Worm (Caenorhabditis elegans): ENCODE results near the gene rbm-26.

The rbm-26 gene

ce11 chrIII:5706077-5706627 lies 5.2 kb upstream of the rbm-26 start, which contains the start of gene rpl-23 (continued):
- peak; percentile 7 for TF ChIP-seq zag-1 (tag; optimal IDR thresholded peaks at IDR 0.05)
- peak; percentile 65 for TF ChIP-seq ceh-16 (tag; optimal IDR thresholded peaks at IDR 0.05)
- peak; percentile 96 for TF ChIP-seq nfya-1 (tag; optimal IDR thresholded peaks at IDR 0.05; ENCODE audit: insufficient read depth)
- TF ChIP-seq pha-4 (tag; optimal IDR thresholded peaks at IDR 0.05): peak; percentile 99
- peak; percentile 85 for TF ChIP-seq skn-1 (tag; optimal IDR thresholded peaks at IDR 0.05)
- TF ChIP-seq nhr-76 (tag; optimal IDR thresholded peaks at IDR 0.05): no peak
- peak; percentile 17 for TF ChIP-seq tbx-2 (tag; optimal IDR thresholded peaks at IDR 0.05)
- TF ChIP-seq lin-39 (tag; optimal IDR thresholded peaks at IDR 0.05): peak; percentile 98
- no peak for TF ChIP-seq ztf-4 (tag; optimal IDR thresholded peaks at IDR 0.05)
- peak; percentile 96 for TF ChIP-seq ceh-28 (tag; optimal IDR thresholded peaks at IDR 0.05)
- TF ChIP-seq sea-2 (GFP tag; optimal IDR thresholded peaks at IDR 0.05): no peak
- TF ChIP-seq R02D3.7 (tag; optimal IDR thresholded peaks at IDR 0.05): peak; percentile 99
- TF ChIP-seq mdl-1 (tag; optimal IDR thresholded peaks at IDR 0.05): no peak
- peak; percentile 36 for TF ChIP-seq ama-1 (optimal IDR thresholded peaks at IDR 0.05)
- peak; percentile 91 for TF ChIP-seq pqm-1 (tag; optimal IDR thresholded peaks at IDR 0.05)

ce11 chrIII:5707546-5707945 lies 3.8 kb upstream of the rbm-26 start:
- TF ChIP-seq daf-12 (tag; optimal IDR thresholded peaks at IDR 0.05) (no peak), pqm-1 (tag; optimal IDR thresholded peaks at IDR 0.05) (no peak), unc-39 (tag; optimal IDR thresholded peaks at IDR 0.05) (no peak), nfya-1 (tag; optimal IDR thresholded peaks at IDR 0.05; ENCODE audit: insufficient read depth) (no peak), ama-1 (optimal IDR thresholded peaks at IDR 0.05) (peak; percentile 19)

- TF ChIP-seq nhr-43 (tag; optimal IDR thresholded peaks at IDR 0.05; ENCODE audit: poor library complexity, severe bottlenecking) (no peak), lin-39 (tag; optimal IDR thresholded peaks at IDR 0.05) (peak; percentile 69), nhr-76 (tag; optimal IDR thresholded peaks at IDR 0.05) (no peak), ceh-16 (tag; optimal IDR thresholded peaks at IDR 0.05) (no peak), egl-27 (tag; optimal IDR thresholded peaks at IDR 0.05) (no peak), tbx-2 (tag; optimal IDR thresholded peaks at IDR 0.05) (no peak), nhr-67 (tag; optimal IDR thresholded peaks at IDR 0.05) (no peak), nhr-23 (tag; optimal IDR thresholded peaks at IDR 0.05) (no peak)
Observed at ce11 chrIII:5708024-5708423, 3.3 kb upstream of the rbm-26 start.

ce11 chrIII:5709224-5709623 lies 2.1 kb upstream of the rbm-26 start, which contains the start of gene hpo-28:
hpo-28 (minus strand) TSS chrIII:5709324.
- TF ChIP-seq elt-2 (tag; optimal IDR thresholded peaks at IDR 0.05) (peak; percentile 28), ceh-28 (tag; optimal IDR thresholded peaks at IDR 0.05) (no peak), egl-5 (tag; optimal IDR thresholded peaks at IDR 0.05) (no peak)

ce11 chrIII:5710045-5710444 lies 1.3 kb upstream of the rbm-26 start, which contains the start of gene B0336.12:
B0336.12 (minus strand) TSS chrIII:5710145.
- TF ChIP-seq eor-1 (tag; optimal IDR thresholded peaks at IDR 0.05) (no peak), ceh-9 (tag; optimal IDR thresholded peaks at IDR 0.05) (no peak), R02D3.7 (tag; optimal IDR thresholded peaks at IDR 0.05) (no peak), nhr-11 (tag; optimal IDR thresholded peaks at IDR 0.05) (no peak), nhr-67 (tag; optimal IDR thresholded peaks at IDR 0.05) (no peak), nhr-12 (tag; optimal IDR thresholded peaks at IDR 0.05) (no peak), nhr-76 (tag; optimal IDR thresholded peaks at IDR 0.05) (no peak), elt-2 (tag; optimal IDR thresholded peaks at IDR 0.05) (no peak), unc-39 (tag; optimal IDR thresholded peaks at IDR 0.05) (no peak), fkh-2 (tag; optimal IDR thresholded peaks at IDR 0.05) (no peak), mml-1 (tag; optimal IDR thresholded peaks at IDR 0.05) (no peak), sea-2 (GFP tag; optimal IDR thresholded peaks at IDR 0.05) (no peak), zag-1 (tag; optimal IDR thresholded peaks at IDR 0.05) (no peak), nfya-1 (tag; optimal IDR thresholded peaks at IDR 0.05; ENCODE audit: insufficient read depth) (no peak), aly-2 (tag; optimal IDR thresholded peaks at IDR 0.05) (no peak), ceh-16 (tag; optimal IDR thresholded peaks at IDR 0.05) (no peak), lin-15B (tag; optimal IDR thresholded peaks at IDR 0.05) (no peak)

ce11 chrIII:5710676-5711075 lies 666 bp upstream of the rbm-26 start:
- peak; percentile 49 for TF ChIP-seq pqm-1 (tag; optimal IDR thresholded peaks at IDR 0.05)
- TF ChIP-seq nhr-23 (tag; optimal IDR thresholded peaks at IDR 0.05): peak; percentile 86
- peak; percentile 58 for TF ChIP-seq elt-2 (tag; optimal IDR thresholded peaks at IDR 0.05)
- TF ChIP-seq lin-15B (tag; optimal IDR thresholded peaks at IDR 0.05): peak; percentile 55
- TF ChIP-seq lin-39 (tag; optimal IDR thresholded peaks at IDR 0.05): peak; percentile 40
- TF ChIP-seq nhr-25 (tag; optimal IDR thresholded peaks at IDR 0.05): peak; percentile 66
- no peak for TF ChIP-seq tbx-2 (tag; optimal IDR thresholded peaks at IDR 0.05)
- TF ChIP-seq ama-1 (optimal IDR thresholded peaks at IDR 0.05): peak; percentile 45
- peak; percentile 81 for TF ChIP-seq nhr-43 (tag; optimal IDR thresholded peaks at IDR 0.05; ENCODE audit: poor library complexity, severe bottlenecking)
- peak; percentile 28 for TF ChIP-seq ceh-28 (tag; optimal IDR thresholded peaks at IDR 0.05)
- no peak for TF ChIP-seq unc-39 (tag; optimal IDR thresholded peaks at IDR 0.05)
- no peak for TF ChIP-seq mdl-1 (tag; optimal IDR thresholded peaks at IDR 0.05)
- TF ChIP-seq mml-1 (tag; optimal IDR thresholded peaks at IDR 0.05): no peak
- TF ChIP-seq skn-1 (tag; optimal IDR thresholded peaks at IDR 0.05): peak; percentile 18
- TF ChIP-seq ceh-9 (tag; optimal IDR thresholded peaks at IDR 0.05): no peak
- no peak for TF ChIP-seq zag-1 (tag; optimal IDR thresholded peaks at IDR 0.05)
- TF ChIP-seq pha-4 (tag; optimal IDR thresholded peaks at IDR 0.05): no peak
- peak; percentile 40 for TF ChIP-seq unc-62 (GFP tag; optimal IDR thresholded peaks at IDR 0.05)
- no peak for TF ChIP-seq R02D3.7 (tag; optimal IDR thresholded peaks at IDR 0.05)
- TF ChIP-seq lsy-12 (tag; optimal IDR thresholded peaks at IDR 0.05): peak; percentile 63
- peak; percentile 5 for TF ChIP-seq hmg-11 (tag; optimal IDR thresholded peaks at IDR 0.05)
- no peak for TF ChIP-seq nhr-11 (tag; optimal IDR thresholded peaks at IDR 0.05)
- TF ChIP-seq fos-1 (tag; optimal IDR thresholded peaks at IDR 0.05): no peak
- no peak for TF ChIP-seq nhr-76 (tag; optimal IDR thresholded peaks at IDR 0.05)
- TF ChIP-seq nhr-12 (tag; optimal IDR thresholded peaks at IDR 0.05): no peak
- peak; percentile 95 for TF ChIP-seq nfya-1 (tag; optimal IDR thresholded peaks at IDR 0.05; ENCODE audit: insufficient read depth)
- no peak for TF ChIP-seq elt-1 (tag; optimal IDR thresholded peaks at IDR 0.05)
- no peak for TF ChIP-seq sea-2 (GFP tag; optimal IDR thresholded peaks at IDR 0.05)

Data from whole organism, L3 larva.